Worm (Caenorhabditis elegans) whole organism, young adult: Measurements from ENCODE around the gene Y59H11AM.1.

ENCODE experiments used
- F37B4.10 ChIP-seq: fragments of 200-800 bp; sonication (Bioruptor generic); IDR thresholded peaks from 2 replicates; pipeline ENCODE4 v1.3.6; 2022; ENCODE audit warnings: missing genetic modification characterization, missing compliant biosample characterization
- F55B11.4 ChIP-seq: sonication (generic microtip); optimal IDR thresholded peaks from 2 replicates; lab custom pipeline; 2016; ENCODE audit warnings: missing compliant biosample characterization, missing genetic modification characterization, borderline replicate concordance; ENCODE audit not compliant: insufficient read depth
- K11D2.4 ChIP-seq: fragments of 200-800 bp; sonication (Bioruptor generic); IDR thresholded peaks from 2 replicates; pipeline ENCODE4 v1.3.6; 2022; ENCODE audit warnings: missing genetic modification reagents, missing genetic modification characterization, missing compliant biosample characterization
- attf-5 ChIP-seq: fragments of 200-800 bp; sonication (Bioruptor generic); optimal IDR thresholded peaks from 2 replicates; lab custom pipeline; 2018; ENCODE audit warnings: mild to moderate bottlenecking, missing genetic modification characterization, missing compliant biosample characterization
- dpl-1 ChIP-seq: fragments of 150-350 bp; optimal IDR thresholded peaks from 2 replicates; lab custom pipeline; 2014; ENCODE audit warnings: missing biosample characterization, missing genetic modification reagents, missing genetic modification characterization
- hrde-1 ChIP-seq: sonication (generic microtip); optimal IDR thresholded peaks from 2 replicates; lab custom pipeline; 2016; ENCODE audit warnings: missing genetic modification characterization, mild to moderate bottlenecking, missing compliant biosample characterization, moderate library complexity, missing genotype, missing genetic modification reagents, borderline replicate concordance
- lsy-27 ChIP-seq: sonication (generic microtip); optimal IDR thresholded peaks from 2 replicates; lab custom pipeline; 2017; ENCODE audit warnings: missing genetic modification characterization, mild to moderate bottlenecking, missing compliant biosample characterization, antibody characterized with exemption, missing genotype, borderline replicate concordance; ENCODE audit not compliant: insufficient read depth
- nfya-1 ChIP-seq: sonication (generic microtip); optimal IDR thresholded peaks from 2 replicates; lab custom pipeline; 2017; ENCODE audit warnings: antibody characterized with exemption, missing compliant biosample characterization, missing genetic modification characterization, borderline replicate concordance; ENCODE audit not compliant: insufficient read depth
- pbrm-1 ChIP-seq: fragments of 200-800 bp; sonication (Bioruptor generic); IDR thresholded peaks from 2 replicates; pipeline ENCODE4 v1.3.6; 2022; ENCODE audit warnings: missing genetic modification reagents, missing genetic modification characterization, missing compliant biosample characterization
- pha-4 ChIP-seq: fragments of 150-350 bp; sonication (generic microtip); optimal IDR thresholded peaks from 2 replicates; lab custom pipeline; 2014; ENCODE audit warnings: missing biosample characterization, missing genetic modification reagents, missing genetic modification characterization
- snpc-4 ChIP-seq, 5 experiments: fragments of 150-350 bp in 1 of 5; sonication (generic microtip) in 4 of 5; optimal IDR thresholded peaks; 2 replicates each; lab custom pipeline; 2014 to 2018; ENCODE audit warnings: missing genetic modification characterization in 5 of 5, missing biosample characterization in 3 of 5, antibody characterized with exemption in 2 of 5, mild to moderate bottlenecking in 2 of 5, missing compliant biosample characterization in 2 of 5, missing genotype in 2 of 5, moderate library complexity in 2 of 5, missing genetic modification reagents in 1 of 5

DNA sequence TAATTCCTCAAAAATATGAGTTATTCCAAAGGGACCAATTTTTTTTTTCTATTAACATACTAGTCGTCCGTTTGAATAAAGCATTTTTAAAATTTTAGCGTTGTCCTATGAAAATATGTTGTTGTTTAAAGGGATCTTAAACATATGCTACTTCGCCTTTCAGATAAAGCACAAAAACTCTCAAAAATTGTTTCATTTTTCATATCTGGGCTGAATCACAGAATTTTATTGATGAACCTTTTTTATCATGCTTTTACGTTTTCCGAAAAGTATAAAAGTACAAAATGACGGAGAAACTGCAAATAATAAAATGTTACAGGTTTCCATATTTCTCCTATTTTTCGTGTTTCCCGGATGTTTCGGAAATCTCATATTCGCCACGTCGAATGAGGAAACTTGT lies 24.5 kb downstream of the Y59H11AM.1 start, which contains the start of gene clec-181:
- no peak for TF ChIP-seq nfya-1 (tag; lab: Kevin White, UChicago)
- TF ChIP-seq pha-4 (tag; lab: Kevin White, UChicago), result no peak
- no peak for TF ChIP-seq F37B4.10
- no peak for TF ChIP-seq lsy-27 (tag; lab: Kevin White, UChicago)
- no peak for TF ChIP-seq pbrm-1 (GFP tag; lab: Robert Waterston, UW)
- no peak for TF ChIP-seq K11D2.4 (GFP tag; lab: Robert Waterston, UW)
- TF ChIP-seq F55B11.4, result no peak
- TF ChIP-seq attf-5, result no peak
- TF ChIP-seq hrde-1, result no peak
- TF ChIP-seq snpc-4 (GFP tag; optimal IDR thresholded peaks at IDR 0.05; lab: Kevin White, UChicago), result no peak
- TF ChIP-seq snpc-4 (tag; optimal IDR thresholded peaks at IDR 0.05; lab: Kevin White, UChicago), result no peak
- TF ChIP-seq dpl-1 (GFP tag; lab: Kevin White, UChicago), result no peak
